Fruit fly (Drosophila melanogaster) whole organism, adult: ENCODE data around the gene CG31955.

ENCODE experiments used
- CG11617 ChIP-seq: fragments of 200-800 bp; sonication (Bioruptor generic); optimal IDR thresholded peaks from 2 replicates; lab custom pipeline; 2017; ENCODE audit warnings: mild to moderate bottlenecking, missing biosample characterization, missing genetic modification reagents, missing genetic modification characterization
- CG12768 ChIP-seq: fragments of 200-800 bp; sonication (Bioruptor generic); optimal IDR thresholded peaks from 2 replicates; lab custom pipeline; 2017; ENCODE audit warnings: missing biosample characterization, missing genetic modification characterization, mild to moderate bottlenecking, moderate library complexity, missing genetic modification reagents
- CG14711 ChIP-seq: fragments of 200-800 bp; sonication (Bioruptor generic); optimal IDR thresholded peaks from 2 replicates; lab custom pipeline; 2018; ENCODE audit warnings: missing biosample characterization, mild to moderate bottlenecking, missing genetic modification characterization, moderate library complexity
- CG1620 ChIP-seq: fragments of 200-800 bp; sonication (Bioruptor generic); optimal IDR thresholded peaks from 2 replicates; lab custom pipeline; 2016; ENCODE audit warnings: missing biosample characterization, missing genetic modification characterization
- CG33017 ChIP-seq: fragments of 200-800 bp; sonication (Bioruptor generic); optimal IDR thresholded peaks from 2 replicates; lab custom pipeline; 2018; ENCODE audit warnings: missing biosample characterization, mild to moderate bottlenecking, missing genetic modification characterization, moderate library complexity
- CG5204 ChIP-seq: fragments of 200-800 bp; sonication (Bioruptor generic); optimal IDR thresholded peaks from 2 replicates; lab custom pipeline; 2016; ENCODE audit warnings: missing biosample characterization, missing genetic modification characterization
- CG7045 ChIP-seq: fragments of 200-800 bp; sonication (Bioruptor generic); optimal IDR thresholded peaks from 2 replicates; lab custom pipeline; 2017; ENCODE audit warnings: missing biosample characterization, mild to moderate bottlenecking, missing genetic modification characterization
- CG7101 ChIP-seq: fragments of 200-800 bp; sonication (Bioruptor generic); optimal IDR thresholded peaks from 2 replicates; lab custom pipeline; 2018; ENCODE audit warnings: missing biosample characterization, mild to moderate bottlenecking, missing genetic modification characterization, moderate library complexity
- Clk ChIP-seq: fragments of 200-800 bp; sonication (Bioruptor generic); optimal IDR thresholded peaks from 2 replicates; lab custom pipeline; 2017; ENCODE audit warnings: missing biosample characterization, missing genetic modification characterization
- Crg-1 ChIP-seq: fragments of 200-800 bp; sonication (Bioruptor generic); optimal IDR thresholded peaks from 2 replicates; lab custom pipeline; 2016; ENCODE audit warnings: missing biosample characterization, missing genetic modification characterization
- Hr96 ChIP-seq: fragments of 200-800 bp; sonication (Bioruptor generic); optimal IDR thresholded peaks from 2 replicates; lab custom pipeline; 2016; ENCODE audit warnings: missing biosample characterization, missing genetic modification characterization
- Mnt ChIP-seq: fragments of 200-800 bp; sonication (Bioruptor generic); optimal IDR thresholded peaks from 2 replicates; lab custom pipeline; 2016; ENCODE audit warnings: missing biosample characterization, mild to moderate bottlenecking, missing genetic modification characterization
- bab1 ChIP-seq: fragments of 200-800 bp; sonication (Bioruptor generic); optimal IDR thresholded peaks from 3 replicates; lab custom pipeline; 2019; ENCODE audit warnings: missing biosample characterization, mild to moderate bottlenecking, missing genetic modification characterization, moderate library complexity
- cic ChIP-seq: fragments of 200-800 bp; sonication (Bioruptor generic); optimal IDR thresholded peaks from 2 replicates; lab custom pipeline; 2017; ENCODE audit warnings: missing biosample characterization, mild to moderate bottlenecking, missing genetic modification characterization, moderate library complexity
- cnc ChIP-seq, 2 experiments: fragments of >200 bp; optimal IDR thresholded peaks; 2 replicates each; lab custom pipeline; 2017
- kay ChIP-seq: fragments of 200-800 bp; sonication (Bioruptor generic); peaks from one replicate; lab custom pipeline; 2016; ENCODE audit warnings: missing biosample characterization, missing genetic modification characterization, borderline replicate concordance
- ovo ChIP-seq: fragments of 200-800 bp; sonication (Bioruptor generic); optimal IDR thresholded peaks from 2 replicates; lab custom pipeline; 2016; ENCODE audit warnings: missing biosample characterization, missing genetic modification characterization
- pad ChIP-seq: fragments of 200-800 bp; sonication (Bioruptor generic); optimal IDR thresholded peaks from 3 replicates; lab custom pipeline; 2017; ENCODE audit warnings: missing biosample characterization, missing genetic modification characterization, mild to moderate bottlenecking, moderate library complexity, missing genetic modification reagents
- tj ChIP-seq: fragments of 200-800 bp; sonication (Bioruptor generic); optimal IDR thresholded peaks from 3 replicates; lab custom pipeline; 2017; ENCODE audit warnings: missing biosample characterization, mild to moderate bottlenecking, missing genetic modification characterization, moderate library complexity
- toe ChIP-seq: fragments of 200-800 bp; sonication (Bioruptor generic); optimal IDR thresholded peaks from 2 replicates; lab custom pipeline; 2016; ENCODE audit warnings: missing biosample characterization, missing genetic modification characterization

CG31955 gene

dm6 chr2L:3700990-3701389 is 11.9 kb downstream of the CG31955 start, which contains the start of gene CG42467:
CG42467 (plus strand) TSS chr2L:3701290.
- TF ChIP-seq CG1620 (GFP tag; lab: Kevin White, UChicago) (no peak), Clk (GFP tag; lab: Kevin White, UChicago) (no peak), Crg-1 (GFP tag; lab: Kevin White, UChicago) (no peak), kay (GFP tag; lab: Kevin White, UChicago) (no peak), Mnt (GFP tag; lab: Kevin White, UChicago) (no peak), cnc (optimal IDR thresholded peaks at IDR 0.05; lab: Kevin White, UChicago) (no peak), cic (GFP tag; lab: Kevin White, UChicago) (no peak), CG7101 (no peak), CG7045 (GFP tag; lab: Kevin White, UChicago) (no peak), tj (no peak), toe (GFP tag; lab: Kevin White, UChicago) (no peak), CG5204 (GFP tag; lab: Kevin White, UChicago) (no peak), CG12768 (GFP tag; lab: Kevin White, UChicago) (no peak), ovo (no peak), CG11617 (GFP tag; lab: Kevin White, UChicago) (no peak), bab1 (GFP tag; lab: Kevin White, UChicago) (no peak), CG14711 (tag; lab: Kevin White, UChicago) (no peak), CG33017 (tag; lab: Kevin White, UChicago) (no peak), Hr96 (no peak)

- no peak for TF ChIP-seq kay (GFP tag; lab: Kevin White, UChicago)
- TF ChIP-seq CG1620 (GFP tag; lab: Kevin White, UChicago) = no peak
- no peak for TF ChIP-seq cnc (optimal IDR thresholded peaks at IDR 0.05; lab: Kevin White, UChicago)
- no peak for TF ChIP-seq Mnt (GFP tag; lab: Kevin White, UChicago)
- no peak for TF ChIP-seq tj
- no peak for TF ChIP-seq bab1 (GFP tag; lab: Kevin White, UChicago)
- TF ChIP-seq CG14711 (tag; lab: Kevin White, UChicago) = no peak
- no peak for TF ChIP-seq toe (GFP tag; lab: Kevin White, UChicago)
- no peak for TF ChIP-seq Hr96
- TF ChIP-seq CG5204 (GFP tag; lab: Kevin White, UChicago) = no peak
- TF ChIP-seq pad (GFP tag; lab: Kevin White, UChicago) = no peak
Measured at dm6 chr2L:3700374-3700773, 12.5 kb downstream of the CG31955 start, which contains the start of gene Sfp24C1. Sfp24C1 (plus strand) TSS chr2L:3700674.

dm6 chr2L:3699895-3700294 is 13.0 kb downstream of the CG31955 start, which contains the start of gene CG42465:
CG42465 (plus strand) TSS chr2L:3700195.
- TF ChIP-seq cic (GFP tag; lab: Kevin White, UChicago) = no peak
- TF ChIP-seq kay (GFP tag; lab: Kevin White, UChicago) = no peak
- TF ChIP-seq CG14711 (tag; lab: Kevin White, UChicago) = no peak
- TF ChIP-seq Mnt (GFP tag; lab: Kevin White, UChicago) = no peak
- TF ChIP-seq CG7045 (GFP tag; lab: Kevin White, UChicago) = no peak

dm6 chr2L:3698992-3699514 is 13.9 kb downstream of the CG31955 start, which contains the start of the genes CG10031 and CG42464:
CG10031 (minus strand) TSS chr2L:3699092.
CG42464 (plus strand) TSS chr2L:3699464.
- no peak for TF ChIP-seq Clk (GFP tag; lab: Kevin White, UChicago)
- peak; percentile 84 for TF ChIP-seq kay (GFP tag; lab: Kevin White, UChicago)

- TF ChIP-seq toe (GFP tag; lab: Kevin White, UChicago) (no peak), CG1620 (GFP tag; lab: Kevin White, UChicago) (no peak)
Measured at dm6 chr2L:3697772-3698171, 15.1 kb downstream of the CG31955 start, which contains the start of gene CG3604. CG3604 (minus strand) TSS chr2L:3697872.

dm6 chr2L:3696438-3696837 is 16.5 kb downstream of the CG31955 start, which contains the start of gene IM33:
IM33 (minus strand) TSS chr2L:3696658.
- TF ChIP-seq Crg-1 (GFP tag; lab: Kevin White, UChicago) (no peak), cnc (optimal IDR thresholded peaks at IDR 0.05; lab: Kevin White, UChicago) (no peak), kay (GFP tag; lab: Kevin White, UChicago) (no peak), cic (GFP tag; lab: Kevin White, UChicago) (peak; percentile 27), CG12768 (GFP tag; lab: Kevin White, UChicago) (no peak), ovo (no peak)

dm6 chr2L:3695361-3695818 is 17.5 kb downstream of the CG31955 start, which contains the start of gene CG16713:
CG16713 (minus strand) TSS chr2L:3695411.
- TF ChIP-seq tj (no peak), CG1620 (GFP tag; lab: Kevin White, UChicago) (no peak), kay (GFP tag; lab: Kevin White, UChicago) (peak; percentile 36), cic (GFP tag; lab: Kevin White, UChicago) (peak; percentile 25), Hr96 (no peak)
